Worm (Caenorhabditis elegans): ENCODE measurements around the gene mif-1.
"Not testable (repeated sequence)": the region's sequence is repeated elsewhere in the genome, so short reads cannot be mapped to it uniquely, and the experiment has no call there.

Gene mif-1

ce11 chrIII:11871617-11872016, 23.7 kb downstream of the mif-1 start:
- TF ChIP-seq egl-27 (tag; optimal IDR thresholded peaks at IDR 0.05) (no peak), aha-1 (tag; optimal IDR thresholded peaks at IDR 0.05) (no peak), sox-4 (tag; optimal IDR thresholded peaks at IDR 0.05) (no peak), C16A3.4 (tag; optimal IDR thresholded peaks at IDR 0.05) (no peak), unc-86 (tag; optimal IDR thresholded peaks at IDR 0.05) (no peak)

- TF ChIP-seq efl-1 (optimal IDR thresholded peaks at IDR 0.05) (no peak), efl-1 (GFP tag; optimal IDR thresholded peaks at IDR 0.05 in 1 of 2) (peak in 1 of 2 experiments; percentile 33), egl-13 (tag; optimal IDR thresholded peaks at IDR 0.05) (no peak), unc-30 (tag; optimal IDR thresholded peaks at IDR 0.05) (no peak)
These were observed 26.3 kb downstream of the mif-1 start for ce11 chrIII:11874242-11874641.

- TF ChIP-seq lin-15B (tag; optimal IDR thresholded peaks at IDR 0.05) (no peak), jun-1 (tag; optimal IDR thresholded peaks at IDR 0.05) (no peak), isw-1 (GFP tag; IDR thresholded peaks at IDR 0.05) (no peak), pax-3 (tag; optimal IDR thresholded peaks at IDR 0.05) (no peak), hlh-4 (tag; optimal IDR thresholded peaks at IDR 0.05) (no peak), nhr-76 (tag; optimal IDR thresholded peaks at IDR 0.05) (no peak), unc-30 (tag; optimal IDR thresholded peaks at IDR 0.05) (no peak), aha-1 (tag; optimal IDR thresholded peaks at IDR 0.05) (no peak), irx-1 (tag; optimal IDR thresholded peaks at IDR 0.05) (no peak), xbp-1 (tag; optimal IDR thresholded peaks at IDR 0.05) (no peak), snu-23 (GFP tag; optimal IDR thresholded peaks at IDR 0.05) (no peak), mab-9 (GFP tag; IDR thresholded peaks at IDR 0.05) (no peak), efl-1 (optimal IDR thresholded peaks at IDR 0.05) (no peak), efl-1 (GFP tag; optimal IDR thresholded peaks at IDR 0.05 in 1 of 2) (no peak), hlh-17 (GFP tag; optimal IDR thresholded peaks at IDR 0.05; ENCODE audit: borderline replicate concordance) (no peak), dsc-1 (tag; optimal IDR thresholded peaks at IDR 0.05) (no peak), ceh-88 (GFP tag; IDR thresholded peaks at IDR 0.05) (no peak), vab-15 (tag; optimal IDR thresholded peaks at IDR 0.05) (no peak), unc-86 (tag; optimal IDR thresholded peaks at IDR 0.05) (no peak), ceh-82 (tag; optimal IDR thresholded peaks at IDR 0.05) (no peak)
These were observed 28.2 kb downstream of the mif-1 start for ce11 chrIII:11876130-11876529.

DNA sequence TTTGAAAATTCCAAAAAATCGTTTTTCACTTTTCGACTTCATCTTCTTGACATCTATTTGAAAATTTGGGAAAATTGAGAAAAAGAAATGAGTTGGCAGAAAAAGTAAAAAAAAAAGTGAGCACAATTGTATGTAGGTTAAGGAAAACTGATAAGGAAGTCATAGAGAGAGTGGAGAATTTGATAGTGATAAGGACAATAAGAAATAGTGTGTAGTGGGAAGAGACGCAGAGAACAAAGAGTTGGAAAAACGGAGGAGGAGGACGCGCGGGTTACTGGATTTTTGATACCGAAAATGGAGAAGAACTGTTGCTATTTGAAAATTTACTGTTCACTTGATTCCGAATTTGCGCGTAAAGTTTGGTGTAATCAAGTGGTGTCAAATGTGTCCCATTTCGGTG, 30.8 kb downstream of the mif-1 start, which contains the start of gene Y56A3A.6:
Gene Y56A3A.6 (minus strand): TSS at position 53 of the 400 bp plus-strand sequence.
- TF ChIP-seq F16B12.6 (tag; optimal IDR thresholded peaks at IDR 0.05) (no peak), elt-2 (tag; optimal IDR thresholded peaks at IDR 0.05) (peak; percentile 59), jun-1 (tag; optimal IDR thresholded peaks at IDR 0.05) (no peak), lin-35 (GFP tag; optimal IDR thresholded peaks at IDR 0.05) (peak in 1 of 2 experiments; percentile 2)

DNA sequence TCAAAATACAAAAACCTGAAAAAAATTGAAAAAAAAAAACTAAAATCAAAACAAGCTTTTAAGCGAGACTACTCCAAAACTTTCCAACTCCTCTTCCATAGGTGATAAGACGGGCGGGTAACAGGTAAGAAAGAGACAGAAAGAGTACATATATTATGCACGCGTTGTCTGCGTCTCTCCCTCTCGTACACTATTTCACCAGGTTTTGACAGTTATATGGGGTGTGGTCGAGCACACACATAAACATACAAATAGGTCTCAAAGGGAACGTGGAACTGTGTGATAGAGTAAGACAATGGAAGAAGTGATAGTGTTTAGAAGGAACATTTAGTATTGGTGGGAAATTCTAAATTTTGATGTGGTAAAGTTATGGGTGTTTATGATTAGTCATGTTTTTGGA, 33.6 kb downstream of the mif-1 start:
- TF ChIP-seq elt-2 (tag; optimal IDR thresholded peaks at IDR 0.05) (peak; percentile 24), lin-13 (GFP tag; optimal IDR thresholded peaks at IDR 0.05) (no peak)

DNA sequence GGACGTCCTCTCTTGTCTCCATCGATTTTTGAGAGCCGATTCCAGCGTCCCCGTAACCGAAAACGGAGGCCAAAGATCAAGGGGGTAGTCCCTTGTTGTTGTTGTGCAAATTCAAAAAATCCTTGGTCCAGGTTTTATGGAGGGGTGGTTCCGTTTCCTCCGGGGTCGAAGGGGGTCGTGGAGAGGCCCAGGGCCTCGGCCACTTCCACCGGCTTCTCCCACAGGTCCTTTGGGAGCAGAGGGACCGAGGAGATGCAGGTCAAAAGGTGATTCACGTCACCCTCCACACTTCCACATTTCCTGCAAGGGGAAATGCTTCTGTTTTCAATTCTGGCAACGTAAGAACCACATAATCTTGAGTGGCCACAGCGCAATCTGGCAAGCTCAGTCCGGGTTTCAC, 35.7 kb downstream of the mif-1 start, which contains the start of gene fbxb-22:
Gene fbxb-22 (minus strand): TSS at position 61 of the 400 bp plus-strand sequence.
- TF ChIP-seq efl-1 (optimal IDR thresholded peaks at IDR 0.05); efl-1 (GFP tag; optimal IDR thresholded peaks at IDR 0.05 in 1 of 2); egl-13 (tag; optimal IDR thresholded peaks at IDR 0.05); hlh-4 (tag; optimal IDR thresholded peaks at IDR 0.05): not testable (repeated sequence)

DNA sequence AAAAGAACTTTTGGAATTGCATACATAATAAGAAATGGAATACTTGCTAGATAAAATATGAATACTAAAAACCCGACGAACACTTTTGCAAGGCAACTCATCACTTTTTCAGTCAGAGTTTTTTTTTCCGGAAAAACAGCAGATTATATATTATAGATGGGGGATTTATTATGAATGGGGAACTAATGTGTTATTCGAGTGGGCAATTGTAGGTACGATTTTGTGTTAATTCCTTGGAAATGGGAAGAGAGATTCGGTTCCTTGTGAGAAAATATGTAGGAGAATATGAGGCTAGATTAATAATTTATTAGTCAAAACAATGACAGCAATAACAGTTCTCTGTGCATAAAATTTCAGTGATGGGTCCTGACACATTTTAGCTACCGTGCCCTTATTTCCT, 43.4 kb downstream of the mif-1 start, which contains the start of gene faah-5:
Gene faah-5 (minus strand): TSS at position 101 of the 400 bp plus-strand sequence.
- no peak for TF ChIP-seq rnt-1 (tag; optimal IDR thresholded peaks at IDR 0.05)
- TF ChIP-seq snpc-4 (tag; optimal IDR thresholded peaks at IDR 0.05): no peak
- no peak for TF ChIP-seq unc-86 (tag; optimal IDR thresholded peaks at IDR 0.05)
- no peak for TF ChIP-seq Y116A8C.19 (tag; optimal IDR thresholded peaks at IDR 0.05; ENCODE audit: borderline replicate concordance)
- TF ChIP-seq swsn-7 (tag; optimal IDR thresholded peaks at IDR 0.05): no peak
- TF ChIP-seq irx-1 (tag; optimal IDR thresholded peaks at IDR 0.05): no peak
- no peak for TF ChIP-seq zip-4 (GFP tag; optimal IDR thresholded peaks at IDR 0.05)

Data from whole organism, L1 larva.